Worm (Caenorhabditis elegans): ENCODE data around the gene T05A7.13.

DNA sequence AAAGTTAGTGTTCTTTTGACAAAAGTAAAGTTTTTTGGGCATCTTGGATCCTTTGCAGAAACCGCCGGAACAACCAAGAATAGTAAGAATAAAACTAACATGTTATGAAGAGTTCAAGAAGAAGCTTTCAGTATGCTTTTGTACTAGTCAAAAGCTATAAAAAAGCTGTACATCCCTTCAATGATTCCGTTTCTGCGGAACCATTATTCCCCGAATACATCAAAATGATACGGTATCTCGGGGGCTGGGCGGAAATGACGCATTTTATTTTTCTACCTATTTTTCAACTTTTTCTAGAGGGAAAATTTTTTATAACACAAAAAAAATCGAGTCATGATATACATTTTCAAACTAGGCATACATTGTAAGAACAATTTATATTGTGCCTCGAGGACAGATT lies 41.5 kb downstream of the T05A7.13 start, which contains the start of gene clec-138:
- TF ChIP-seq nhr-77 (tag; optimal IDR thresholded peaks at IDR 0.05) = no peak
- no peak for TF ChIP-seq nhr-11 (tag; optimal IDR thresholded peaks at IDR 0.05)
- no peak for TF ChIP-seq fos-1 (tag; optimal IDR thresholded peaks at IDR 0.05)
- TF ChIP-seq nhr-21 (tag; optimal IDR thresholded peaks at IDR 0.05) = no peak
- TF ChIP-seq mab-5 (tag; optimal IDR thresholded peaks at IDR 0.05) = no peak

Measured in whole organism, L2 larva.